Worm (Caenorhabditis elegans): ENCODE measurements around the gene F14D2.8.

DNA sequence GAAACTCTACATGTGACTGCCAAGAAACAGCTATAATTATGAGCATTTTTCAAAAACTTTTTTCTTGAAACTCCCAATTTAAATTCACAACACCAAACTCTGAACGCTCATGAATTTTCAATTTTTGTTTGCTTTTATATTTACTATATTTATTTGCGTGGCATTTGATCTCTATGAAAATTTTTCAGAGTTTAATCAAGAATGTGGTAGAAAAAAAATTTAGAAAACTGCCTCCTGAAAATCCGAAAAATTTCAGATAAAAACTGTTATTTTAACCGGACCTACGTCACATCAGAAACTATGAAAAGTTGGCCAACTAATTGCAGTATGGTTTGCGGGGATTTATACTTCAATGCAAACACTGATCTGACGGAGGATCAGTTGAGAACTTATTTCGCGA, 17.6 kb downstream of the F14D2.8 start, which contains the start of gene irld-27:
- TF ChIP-seq nhr-12 (tag; optimal IDR thresholded peaks at IDR 0.05) (no peak), ceh-63 (GFP tag; optimal IDR thresholded peaks at IDR 0.05) (no peak), ama-1 (optimal IDR thresholded peaks at IDR 0.05) (no peak), zag-1 (tag; optimal IDR thresholded peaks at IDR 0.05) (no peak), snu-23 (GFP tag; optimal IDR thresholded peaks at IDR 0.05) (no peak), lin-39 (tag; optimal IDR thresholded peaks at IDR 0.05) (no peak), pag-3 (tag; optimal IDR thresholded peaks at IDR 0.05; ENCODE audit: borderline replicate concordance, insufficient read depth) (no peak), sox-4 (tag; optimal IDR thresholded peaks at IDR 0.05) (no peak), ztf-11 (tag; optimal IDR thresholded peaks at IDR 0.05) (no peak), ces-1 (GFP tag; optimal IDR thresholded peaks at IDR 0.05) (no peak), nhr-84 (tag; optimal IDR thresholded peaks at IDR 0.05) (no peak)
